Worm (Caenorhabditis elegans) whole organism, dauer: Measurements from ENCODE around the gene snt-6.

Experiments used
- unc-62 ChIP-seq: sonication (generic microtip); optimal IDR thresholded peaks from 2 replicates; lab custom pipeline; 2017; ENCODE audit warnings: missing biosample characterization, missing genetic modification reagents, missing genetic modification characterization

The snt-6 gene

DNA sequence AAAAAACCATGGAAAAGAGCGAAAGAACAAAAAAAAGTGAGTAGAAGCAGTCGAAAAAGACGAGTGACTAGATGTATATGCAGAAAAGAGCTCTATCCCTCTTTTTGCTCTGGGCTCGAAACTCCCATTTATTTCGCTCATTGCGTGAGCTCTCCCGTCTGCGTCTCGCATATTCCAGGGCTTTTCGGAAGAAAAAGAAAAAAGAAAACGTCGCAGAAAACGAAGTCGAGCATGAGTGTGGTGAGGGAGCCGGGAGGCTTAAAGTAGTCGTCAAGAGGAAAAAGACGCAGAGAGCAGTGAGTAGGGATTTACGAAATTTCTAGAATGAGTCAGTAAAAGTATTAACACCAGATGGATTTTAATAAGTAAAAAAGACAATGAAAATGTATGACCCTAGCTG, 9.8 kb upstream of the snt-6 start:
- no peak for TF ChIP-seq unc-62 (GFP tag; lab: Kevin White, UChicago)

DNA sequence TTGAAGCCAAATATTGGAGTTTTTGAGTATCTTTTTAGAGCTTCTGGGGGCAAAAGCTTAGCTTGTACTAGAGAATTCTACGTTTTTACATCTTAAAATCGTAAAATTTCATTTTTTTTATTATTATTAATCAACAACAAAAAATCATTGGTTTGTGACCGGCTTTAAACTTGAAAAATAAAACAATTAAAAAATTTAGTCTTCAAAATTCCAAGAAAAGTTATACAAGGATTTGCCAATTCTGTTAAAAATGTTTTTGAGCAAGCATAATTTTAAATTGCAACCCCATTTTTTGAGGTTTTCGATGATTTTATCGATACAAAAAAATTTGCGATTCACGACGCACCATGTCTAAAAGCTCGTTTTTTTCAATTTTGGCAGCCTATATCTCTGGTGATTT, 7.2 kb upstream of the snt-6 start:
- no peak for TF ChIP-seq unc-62 (GFP tag; lab: Kevin White, UChicago)

DNA sequence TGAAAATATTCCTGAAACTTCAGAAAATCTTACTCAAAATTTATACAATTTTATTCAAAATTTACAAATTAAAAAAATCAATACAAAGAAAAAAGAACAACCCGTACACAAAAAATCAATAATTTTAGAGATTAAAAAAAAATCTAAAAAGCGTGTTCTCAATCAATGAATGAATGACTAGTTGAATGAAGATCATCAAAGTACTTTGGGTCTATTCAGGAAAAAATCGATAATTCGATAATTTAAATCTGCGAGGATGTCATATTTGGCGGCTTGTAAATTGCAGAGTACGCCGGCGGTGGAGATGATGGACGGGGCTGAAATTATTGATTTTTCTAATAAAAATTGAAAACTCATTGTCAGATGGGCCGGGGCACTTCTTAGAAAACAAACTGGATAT, 6.1 kb upstream of the snt-6 start:
- no peak for TF ChIP-seq unc-62 (GFP tag; lab: Kevin White, UChicago)

DNA sequence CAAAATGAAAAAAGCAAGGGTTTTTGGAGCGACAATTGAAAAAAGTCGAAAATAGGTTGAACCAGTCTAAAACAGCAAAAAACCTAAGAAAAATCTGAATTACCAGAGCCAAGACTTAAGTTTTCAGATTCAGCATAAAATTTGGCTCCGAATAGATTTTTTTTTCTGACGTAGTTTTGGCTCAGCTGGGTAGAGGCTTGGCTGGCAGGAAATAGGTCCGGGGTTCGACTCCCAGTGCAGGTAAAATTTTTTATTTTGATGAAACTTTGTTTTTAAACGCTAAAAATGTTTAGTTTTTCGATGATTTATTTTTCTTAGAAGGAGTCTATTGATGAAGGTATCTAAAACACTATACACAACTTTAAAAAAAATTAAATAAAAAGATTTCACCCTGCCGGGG, 5.0 kb upstream of the snt-6 start:
- no peak for TF ChIP-seq unc-62 (GFP tag; lab: Kevin White, UChicago)

DNA sequence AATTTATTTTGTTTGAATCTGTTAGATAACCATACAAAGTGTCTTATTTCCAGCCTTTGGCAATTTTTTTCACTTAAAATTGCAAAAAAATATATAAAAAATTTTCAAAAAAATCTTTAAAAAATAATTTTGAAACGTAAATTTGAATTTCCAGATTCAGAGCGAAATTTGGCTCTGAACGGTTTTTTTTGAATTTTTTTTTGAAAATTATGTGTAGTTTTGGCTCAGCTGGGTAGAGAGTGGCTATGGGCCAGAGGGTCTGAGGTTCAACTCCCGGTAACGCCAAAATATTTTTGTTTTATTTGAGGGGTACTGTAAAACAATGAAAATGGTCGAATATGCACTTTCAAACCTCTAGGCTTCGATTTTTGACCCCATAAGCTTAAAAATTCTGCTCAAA, 3.5 kb upstream of the snt-6 start:
- TF ChIP-seq unc-62 (GFP tag; lab: Kevin White, UChicago), result no peak

DNA sequence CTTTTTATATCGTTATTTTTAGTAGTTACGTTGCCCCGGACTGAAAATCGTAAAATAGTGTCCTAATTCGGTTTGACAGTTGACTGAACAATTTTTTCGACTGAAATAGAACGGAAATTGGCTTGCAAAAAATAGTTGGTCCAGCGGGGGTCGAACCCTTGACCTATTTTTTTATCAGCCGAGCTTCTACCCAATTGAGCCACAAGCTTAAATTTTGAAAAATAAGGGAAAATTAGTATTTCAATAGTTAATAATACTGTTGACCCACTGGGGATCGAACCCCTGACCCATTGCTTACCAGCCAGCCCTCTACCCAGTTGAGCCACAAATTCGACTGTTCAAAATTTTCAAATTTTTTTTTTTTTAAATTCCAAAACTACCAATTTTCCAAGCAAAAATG, 1.8 kb upstream of the snt-6 start:
- no peak for TF ChIP-seq unc-62 (GFP tag; lab: Kevin White, UChicago)

DNA sequence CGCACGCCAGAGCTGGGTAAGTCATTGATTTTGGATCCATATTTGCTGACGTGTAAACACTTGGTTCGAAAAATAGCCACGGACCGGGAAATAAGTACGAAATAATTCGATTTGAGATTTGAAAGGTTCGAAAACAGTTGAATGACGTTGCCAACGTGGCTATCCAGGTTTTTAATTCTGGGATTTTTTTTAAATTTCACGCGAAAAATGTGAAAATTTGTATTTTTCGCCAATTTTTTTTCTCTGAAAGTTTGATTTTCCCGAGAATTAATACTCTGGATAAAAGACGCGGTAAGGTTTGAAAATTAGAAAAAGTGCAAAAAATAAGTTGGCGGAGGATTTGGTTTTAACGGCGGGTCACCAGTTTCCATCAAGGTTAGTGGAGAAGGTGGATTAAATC, 9.2 kb downstream of the snt-6 start, which contains the start of gene fbxc-48:
TSS of gene fbxc-48 (minus strand) at position 101 of the 400 bp plus-strand sequence.
- no peak for TF ChIP-seq unc-62 (GFP tag; lab: Kevin White, UChicago)

DNA sequence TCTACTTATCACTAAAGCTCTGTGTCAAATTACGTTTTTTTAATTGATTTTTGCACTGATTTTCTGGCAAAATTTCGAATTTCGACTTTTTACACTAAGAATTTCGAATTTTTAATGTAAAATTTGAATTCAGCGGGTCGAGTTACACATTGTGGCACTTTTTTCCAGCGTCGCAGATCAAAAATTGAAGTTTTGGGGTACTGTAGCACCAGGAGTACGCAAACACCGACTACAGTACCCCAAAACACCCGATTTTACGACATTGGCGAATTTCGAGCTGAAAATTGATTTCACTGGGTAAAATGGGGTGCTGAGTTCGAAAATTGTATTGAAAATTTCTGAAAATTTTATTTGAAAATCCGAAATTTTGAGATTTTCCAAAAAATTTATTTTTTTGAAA, 17.6 kb downstream of the snt-6 start:
- no peak for TF ChIP-seq unc-62 (GFP tag; lab: Kevin White, UChicago)

DNA sequence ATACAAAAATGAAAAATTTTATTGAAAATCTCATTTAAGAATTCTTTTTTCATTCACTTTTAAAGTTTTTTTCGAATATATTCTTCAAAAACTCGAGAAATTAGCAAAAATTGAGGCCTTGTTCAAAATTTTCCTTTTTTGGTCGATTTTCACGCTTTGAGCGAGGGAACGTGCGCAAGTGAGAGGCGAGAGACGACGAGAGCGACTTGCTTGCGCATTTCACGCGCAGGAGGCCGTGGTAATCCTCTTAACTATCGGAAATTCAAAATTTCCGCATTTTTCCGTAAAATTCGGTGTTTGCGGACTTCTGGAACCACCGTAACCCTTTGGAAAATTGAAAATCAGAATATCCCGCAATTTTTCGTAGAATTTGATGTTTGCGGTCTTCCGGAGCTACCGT, 20.1 kb downstream of the snt-6 start:
- TF ChIP-seq unc-62 (GFP tag; lab: Kevin White, UChicago), result no peak

DNA sequence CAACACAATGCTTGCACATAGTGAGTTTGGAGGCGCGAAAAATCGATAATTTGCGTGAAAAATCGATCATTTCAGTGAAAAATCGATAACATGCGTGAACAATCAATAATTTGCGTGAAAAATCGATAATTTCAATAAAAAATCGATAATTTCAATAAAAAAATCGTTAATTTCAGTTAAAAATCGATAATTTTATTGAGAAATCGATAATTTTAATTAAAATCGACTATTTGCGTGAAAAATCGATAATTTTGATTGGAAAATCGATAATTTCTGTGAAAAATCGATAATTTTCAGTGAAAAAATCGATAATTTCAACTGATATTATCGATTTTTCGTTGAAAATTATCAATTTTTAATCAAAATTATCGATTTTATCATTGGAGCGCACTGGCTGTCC, 26.0 kb downstream of the snt-6 start:
- TF ChIP-seq unc-62 (GFP tag; lab: Kevin White, UChicago), result no peak

DNA sequence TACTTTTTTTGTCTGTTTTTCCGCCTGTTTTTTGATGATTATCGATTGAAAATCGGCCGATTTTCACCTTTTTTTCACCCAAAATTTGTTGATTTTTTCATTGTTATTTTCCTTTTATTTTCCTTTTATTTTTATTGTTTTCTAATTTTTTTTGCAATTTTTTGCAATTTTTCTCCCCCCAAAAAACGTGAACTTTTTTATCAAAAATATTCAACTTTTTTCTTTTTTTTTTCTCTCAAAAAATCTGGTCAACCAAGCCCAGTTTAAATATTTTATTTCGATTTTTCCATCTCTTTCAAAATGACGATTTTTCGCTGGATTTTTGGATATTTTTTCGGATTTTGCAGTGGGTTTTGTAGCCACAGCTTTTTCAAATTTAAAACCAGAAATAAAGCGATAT, 26.5 kb downstream of the snt-6 start, which contains the start of gene rfip-2:
TSS of gene rfip-2 (plus strand) at position 301 of the 400 bp plus-strand sequence.
- no peak for TF ChIP-seq unc-62 (GFP tag; lab: Kevin White, UChicago)

DNA sequence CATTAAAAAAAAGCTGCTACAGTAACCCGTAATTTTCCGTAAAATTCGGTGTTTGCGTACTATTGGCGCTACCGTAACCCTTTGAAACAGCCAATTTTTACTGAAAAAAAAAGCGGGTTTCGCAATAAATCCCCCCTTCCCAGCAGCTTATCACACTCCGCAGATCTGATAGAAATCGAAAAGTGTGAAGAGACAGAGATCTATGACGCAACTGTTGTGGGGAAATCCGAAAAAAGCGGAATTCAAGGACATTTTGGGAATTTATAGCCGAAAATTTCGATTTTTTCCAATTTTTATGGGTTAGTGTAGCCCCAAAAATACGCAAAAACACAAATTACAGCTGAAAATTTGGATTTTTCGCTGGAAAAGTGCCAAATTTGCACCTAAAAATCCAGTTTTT, 28.1 kb downstream of the snt-6 start:
- TF ChIP-seq unc-62 (GFP tag; lab: Kevin White, UChicago), result no peak

DNA sequence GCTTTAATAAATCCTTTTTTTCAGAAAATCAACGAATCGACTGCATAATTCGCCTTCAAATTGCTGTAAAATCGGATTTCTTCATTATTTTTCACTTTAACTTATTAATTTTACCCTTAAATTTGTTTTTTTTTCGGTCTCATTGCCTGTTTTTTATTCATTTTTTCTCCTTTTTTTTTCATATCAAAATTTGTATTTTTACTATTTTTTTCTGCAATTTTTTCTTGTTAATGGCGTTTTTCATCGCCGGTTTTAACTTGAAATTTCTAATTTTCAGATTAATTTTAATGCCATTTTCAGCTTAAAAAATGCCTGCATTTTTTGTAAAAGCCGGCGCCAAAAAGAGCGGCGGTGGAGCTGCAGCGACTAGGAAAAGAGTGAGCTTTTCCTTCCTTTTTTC, 40.9 kb downstream of the snt-6 start, which contains the start of gene T02H6.1:
TSS of gene T02H6.1 (plus strand) at position 301 of the 400 bp plus-strand sequence.
- no peak for TF ChIP-seq unc-62 (GFP tag; lab: Kevin White, UChicago)

DNA sequence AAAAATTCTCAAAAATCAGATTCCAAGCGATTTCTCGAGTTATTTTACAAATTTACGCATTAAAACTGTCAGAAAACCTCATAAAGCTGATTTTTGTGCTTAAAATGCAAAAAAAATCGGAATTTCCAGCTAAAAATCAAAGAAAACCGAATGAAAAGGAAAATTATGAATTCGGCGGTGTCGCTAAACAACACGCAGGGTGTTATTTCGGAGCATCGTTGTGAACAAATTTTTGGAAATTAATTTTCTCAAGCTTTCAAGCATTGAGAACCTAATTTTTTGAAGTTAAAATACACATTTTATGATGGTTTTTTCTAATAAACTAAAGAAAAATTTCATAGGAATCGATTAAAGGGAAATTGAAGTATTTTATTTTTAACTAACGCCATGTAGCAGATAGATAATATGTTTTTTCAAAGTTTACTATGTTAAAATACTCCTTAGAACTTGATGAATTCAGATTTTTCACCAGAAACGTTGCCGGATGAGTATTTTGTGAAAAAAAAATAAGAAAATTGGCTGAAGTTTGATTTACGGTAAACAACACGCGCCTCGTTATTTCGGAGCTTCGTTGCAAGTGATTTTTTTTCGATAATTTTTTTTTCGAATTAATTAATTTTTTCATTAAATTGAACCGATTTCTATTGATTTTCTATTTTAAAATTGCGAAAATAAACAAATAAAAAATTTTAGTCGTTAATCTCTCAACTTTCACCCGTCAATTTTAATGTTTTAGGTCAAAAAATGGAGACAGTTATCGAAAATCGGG, 48.5 kb downstream of the snt-6 start, which contains the start of gene thoc-1:
TSS of gene thoc-1 (plus strand) at position 737 of the 769 bp plus-strand sequence.
- no peak for TF ChIP-seq unc-62 (GFP tag; lab: Kevin White, UChicago)

DNA sequence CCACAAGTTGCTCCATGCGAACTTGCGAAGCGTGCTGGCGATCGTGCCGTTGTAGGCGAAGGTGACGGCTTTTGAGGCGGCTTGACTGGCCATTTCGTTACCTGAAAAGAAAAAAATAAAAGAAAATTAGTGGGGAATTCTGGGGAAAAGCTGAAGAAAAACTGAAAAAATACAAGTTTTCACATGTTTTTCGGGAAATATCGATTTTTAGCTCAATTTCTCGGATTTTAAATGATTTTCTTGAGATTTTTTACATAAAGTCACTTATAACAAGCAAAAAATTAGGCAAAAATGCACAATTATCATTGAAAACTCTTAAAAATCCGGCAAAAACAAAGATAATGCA, 49.0 kb downstream of the snt-6 start, which contains the start of gene T02H6.11:
TSS of gene T02H6.11 (minus strand) at position 101 of the 346 bp plus-strand sequence.
- TF ChIP-seq unc-62 (GFP tag; lab: Kevin White, UChicago), result no peak
